Fruit fly (Drosophila melanogaster): ENCODE measurements around the gene Cyp4ae1.

The Cyp4ae1 gene

dm6 chrX:2141854-2142216, 37.0 kb upstream of the Cyp4ae1 start (continued):
- TF ChIP-seq cg (GFP tag; optimal IDR thresholded peaks at IDR 0.05) (peak; percentile 62), CkIIα-i1 (GFP tag; IDR thresholded peaks at IDR 0.05) (no peak), Elba2 (GFP tag; optimal IDR thresholded peaks at IDR 0.05) (no peak), Max (GFP tag; optimal IDR thresholded peaks at IDR 0.05) (peak; percentile 28), CG3995 (GFP tag; optimal IDR thresholded peaks at IDR 0.05) (peak; percentile 18), CG4404 (GFP tag; IDR thresholded peaks at IDR 0.05) (no peak), CG11696 (GFP tag; IDR thresholded peaks at IDR 0.05) (0 out of 2 replicates have a peak, but pooled peaks have one; percentile 7), Myb (GFP tag; optimal IDR thresholded peaks at IDR 0.05) (no peak), CG12155 (GFP tag; optimal IDR thresholded peaks at IDR 0.05) (peak; percentile 25), sqz (GFP tag; optimal IDR thresholded peaks at IDR 0.05) (peak; percentile 43), GATAe (GFP tag; conservative IDR thresholded peaks at IDR 0.05) (0 out of 2 replicates have a peak, but pooled peaks have one; percentile 12), zfh2 (GFP tag; optimal IDR thresholded peaks at IDR 0.05) (no peak), ham (GFP tag; IDR thresholded peaks at IDR 0.05) (no peak), knrl (GFP tag; IDR thresholded peaks at IDR 0.05; ENCODE audit: partially characterized antibody) (no peak), CG10543 (GFP tag; optimal IDR thresholded peaks at IDR 0.05) (peak; percentile 73), CG9215 (GFP tag; IDR thresholded peaks at IDR 0.05) (peak; percentile 23; the same call in 1 of the 2 replicates), CG12299 (tag; optimal IDR thresholded peaks at IDR 0.05) (no peak), CG15073 (GFP tag; optimal IDR thresholded peaks at IDR 0.05) (no peak), CG4282 (GFP tag; optimal IDR thresholded peaks at IDR 0.05) (no peak), CG4424 (GFP tag; optimal IDR thresholded peaks at IDR 0.05) (peak; percentile 30), CG17802 (tag; optimal IDR thresholded peaks at IDR 0.05) (no peak), CG32532 (GFP tag; IDR thresholded peaks at IDR 0.05) (peak; percentile 64; the same call in 1 of the 2 replicates), CG6854 (GFP tag; optimal IDR thresholded peaks at IDR 0.05) (no peak), her (GFP tag; optimal IDR thresholded peaks at IDR 0.05) (peak; percentile 4), tna (GFP tag; IDR thresholded peaks at IDR 0.05; ENCODE audit: partially characterized antibody) (no peak), pita (GFP tag; optimal IDR thresholded peaks at IDR 0.05) (no peak), kni (GFP tag; optimal IDR thresholded peaks at IDR 0.05) (peak; percentile 38), CG10274 (GFP tag; optimal IDR thresholded peaks at IDR 0.05) (no peak), gfzf (GFP tag; optimal IDR thresholded peaks at IDR 0.05) (no peak), wor (GFP tag; IDR thresholded peaks at IDR 0.05) (no peak), CG1233 (GFP tag; optimal IDR thresholded peaks at IDR 0.05) (peak; percentile 60), Vsx1 (GFP tag; optimal IDR thresholded peaks at IDR 0.05) (peak; percentile 61), CG3726 (GFP tag; IDR thresholded peaks at IDR 0.05) (no peak), dm (GFP tag; optimal IDR thresholded peaks at IDR 0.05) (peak; percentile 22), ato (GFP tag; IDR thresholded peaks at IDR 0.05; ENCODE audit: partially characterized antibody) (no peak), Ravus (GFP tag; IDR thresholded peaks at IDR 0.05) (no peak), CG34224 (GFP tag; IDR thresholded peaks at IDR 0.05; ENCODE audit: partially characterized antibody) (no peak), Rfx (GFP tag; IDR thresholded peaks at IDR 0.05) (peak; percentile 59), ash1 (GFP tag; optimal IDR thresholded peaks at IDR 0.05) (peak; percentile 53), tio (GFP tag; optimal IDR thresholded peaks at IDR 0.05) (no peak), CG11456 (GFP tag; IDR thresholded peaks at IDR 0.05) (no peak)

DNA sequence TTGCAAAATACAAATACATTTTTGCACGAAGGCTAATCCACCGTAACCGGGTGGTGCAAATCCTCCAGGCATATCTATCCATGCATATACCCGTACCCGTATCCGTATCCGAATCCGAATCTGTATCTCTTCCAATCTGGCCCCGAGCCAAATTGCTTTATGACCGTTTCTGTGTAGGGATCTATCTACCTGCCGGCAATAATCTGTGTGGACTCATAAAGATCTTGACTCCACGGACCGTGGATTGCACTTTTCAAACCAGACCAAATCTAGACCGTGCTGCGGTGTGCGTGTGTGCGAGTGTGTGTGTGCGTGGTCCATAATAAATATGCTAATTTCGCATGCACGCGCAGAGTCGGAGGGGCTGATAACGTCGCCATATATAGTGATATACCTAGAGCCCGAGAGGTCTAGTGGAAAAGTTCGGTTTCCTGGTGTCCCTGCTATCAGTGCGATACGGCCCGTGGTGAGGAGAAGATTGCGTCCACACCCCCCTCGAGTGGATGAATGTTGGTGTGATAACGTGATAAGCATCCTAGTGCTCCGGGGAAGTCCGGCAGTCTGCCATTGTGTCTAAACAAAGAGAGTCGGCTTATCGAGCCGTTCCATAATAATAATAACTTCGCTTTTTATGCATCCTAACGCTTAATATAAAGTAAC, 36.4 kb upstream of the Cyp4ae1 start:
- TF ChIP-seq H15 (GFP tag; IDR thresholded peaks at IDR 0.05) (no peak), CG3847 (GFP tag; IDR thresholded peaks at IDR 0.05) (no peak), CG6791 (GFP tag; IDR thresholded peaks at IDR 0.05; ENCODE audit: partially characterized antibody) (no peak), CG4424 (GFP tag; optimal IDR thresholded peaks at IDR 0.05) (no peak), Dfd (GFP tag; optimal IDR thresholded peaks at IDR 0.05) (no peak), wdn (GFP tag; IDR thresholded peaks at IDR 0.05) (no peak), aop (GFP tag; IDR thresholded peaks at IDR 0.05) (no peak), br (optimal IDR thresholded peaks at IDR 0.05) (no peak), klu (GFP tag; IDR thresholded peaks at IDR 0.05) (no peak), CG10543 (GFP tag; optimal IDR thresholded peaks at IDR 0.05) (peak; percentile 47), Fer2 (tag; optimal IDR thresholded peaks at IDR 0.05) (no peak), CG10321 (GFP tag; IDR thresholded peaks at IDR 0.05) (no peak), CG4328 (GFP tag; optimal IDR thresholded peaks at IDR 0.05) (no peak), Scr (GFP tag; IDR thresholded peaks at IDR 0.05; ENCODE audit: partially characterized antibody) (no peak)
